Worm (Caenorhabditis elegans) whole organism, L3 larva: ENCODE results near the gene srv-31.

ENCODE experiments used
- R02D3.7 ChIP-seq: fragments of 150-350 bp; optimal IDR thresholded peaks from 2 replicates; lab custom pipeline; 2014; ENCODE audit warnings: missing biosample characterization, missing genetic modification characterization
- ZK546.5 ChIP-seq: sonication (generic microtip); optimal IDR thresholded peaks from 2 replicates; lab custom pipeline; 2017; ENCODE audit warnings: missing biosample characterization, missing genetic modification characterization
- aly-2 ChIP-seq: fragments of 150-350 bp; optimal IDR thresholded peaks from 2 replicates; lab custom pipeline; 2014; ENCODE audit warnings: missing biosample characterization, missing genetic modification characterization
- ama-1 ChIP-seq: fragments of 150-350 bp; optimal IDR thresholded peaks from 2 replicates; lab custom pipeline; 2018
- ceh-28 ChIP-seq: fragments of 150-350 bp; optimal IDR thresholded peaks from 2 replicates; lab custom pipeline; 2014; ENCODE audit warnings: missing biosample characterization, missing genetic modification reagents, missing genetic modification characterization
- daf-12 ChIP-seq: fragments of 150-350 bp; optimal IDR thresholded peaks from 2 replicates; lab custom pipeline; 2014; ENCODE audit warnings: missing biosample characterization, missing genetic modification reagents, missing genetic modification characterization
- egl-27 ChIP-seq: sonication (generic microtip); optimal IDR thresholded peaks from 4 replicates; lab custom pipeline; 2017; ENCODE audit warnings: missing biosample characterization, missing genetic modification reagents, missing genetic modification characterization
- egl-5 ChIP-seq: fragments of 150-350 bp; optimal IDR thresholded peaks from 2 replicates; lab custom pipeline; 2017; ENCODE audit warnings: missing biosample characterization, missing genetic modification reagents, missing genetic modification characterization, inconsistent platforms
- elt-2 ChIP-seq: sonication (generic microtip); optimal IDR thresholded peaks from 2 replicates; lab custom pipeline; 2016; ENCODE audit warnings: missing genetic modification reagents, mild to moderate bottlenecking, missing genetic modification characterization, missing compliant biosample characterization
- elt-3 ChIP-seq, 3 experiments: fragments of 150-350 bp in 1 of 3; sonication (generic microtip) in 2 of 3; optimal IDR thresholded peaks; 2 replicates in 2 of 3; 4 replicates in 1 of 3; lab custom pipeline; 2014 to 2017; ENCODE audit warnings: missing biosample characterization in 3 of 3, missing genetic modification characterization in 3 of 3
- fkh-10 ChIP-seq: sonication (generic microtip); optimal IDR thresholded peaks from 2 replicates; lab custom pipeline; 2017; ENCODE audit warnings: missing biosample characterization, missing genetic modification reagents, missing genetic modification characterization
- hmg-11 ChIP-seq: sonication (generic microtip); optimal IDR thresholded peaks from 2 replicates; lab custom pipeline; 2016; ENCODE audit warnings: missing genetic modification characterization, missing compliant biosample characterization
- lin-15B ChIP-seq: fragments of 150-350 bp; optimal IDR thresholded peaks from 2 replicates; lab custom pipeline; 2014; ENCODE audit warnings: missing biosample characterization, missing genetic modification characterization
- nhr-11 ChIP-seq: fragments of 150-350 bp; optimal IDR thresholded peaks from 2 replicates; lab custom pipeline; 2014; ENCODE audit warnings: missing biosample characterization, missing genetic modification characterization
- nhr-25 ChIP-seq: sonication (generic microtip); optimal IDR thresholded peaks from 2 replicates; lab custom pipeline; 2017; ENCODE audit warnings: missing biosample characterization, missing genetic modification characterization
- nhr-76 ChIP-seq: fragments of 150-350 bp; sonication (generic microtip); optimal IDR thresholded peaks from 5 replicates; lab custom pipeline; 2014; ENCODE audit warnings: missing biosample characterization, missing genetic modification characterization
- pha-4 ChIP-seq: fragments of 150-350 bp; optimal IDR thresholded peaks from 2 replicates; lab custom pipeline; 2014; ENCODE audit warnings: missing biosample characterization, missing genetic modification reagents, missing genetic modification characterization
- pqm-1 ChIP-seq: fragments of 150-350 bp; optimal IDR thresholded peaks from 2 replicates; lab custom pipeline; 2017; ENCODE audit warnings: missing biosample characterization, missing genetic modification characterization, inconsistent platforms
- sea-2 ChIP-seq: fragments of 150-350 bp; sonication (generic microtip); optimal IDR thresholded peaks from 4 replicates; lab custom pipeline; 2014; ENCODE audit warnings: missing biosample characterization, missing genetic modification reagents, missing genetic modification characterization
- skn-1 ChIP-seq: fragments of 150-350 bp; optimal IDR thresholded peaks from 2 replicates; lab custom pipeline; 2014; ENCODE audit warnings: missing biosample characterization, missing genetic modification characterization
- snpc-4 ChIP-seq: fragments of 150-350 bp; optimal IDR thresholded peaks from 2 replicates; lab custom pipeline; 2014; ENCODE audit warnings: missing biosample characterization, missing genetic modification characterization
- unc-62 ChIP-seq: fragments of 150-350 bp; sonication (generic microtip); optimal IDR thresholded peaks from 4 replicates; lab custom pipeline; 2014; ENCODE audit warnings: missing biosample characterization, missing genetic modification reagents, missing genetic modification characterization

Gene srv-31

DNA sequence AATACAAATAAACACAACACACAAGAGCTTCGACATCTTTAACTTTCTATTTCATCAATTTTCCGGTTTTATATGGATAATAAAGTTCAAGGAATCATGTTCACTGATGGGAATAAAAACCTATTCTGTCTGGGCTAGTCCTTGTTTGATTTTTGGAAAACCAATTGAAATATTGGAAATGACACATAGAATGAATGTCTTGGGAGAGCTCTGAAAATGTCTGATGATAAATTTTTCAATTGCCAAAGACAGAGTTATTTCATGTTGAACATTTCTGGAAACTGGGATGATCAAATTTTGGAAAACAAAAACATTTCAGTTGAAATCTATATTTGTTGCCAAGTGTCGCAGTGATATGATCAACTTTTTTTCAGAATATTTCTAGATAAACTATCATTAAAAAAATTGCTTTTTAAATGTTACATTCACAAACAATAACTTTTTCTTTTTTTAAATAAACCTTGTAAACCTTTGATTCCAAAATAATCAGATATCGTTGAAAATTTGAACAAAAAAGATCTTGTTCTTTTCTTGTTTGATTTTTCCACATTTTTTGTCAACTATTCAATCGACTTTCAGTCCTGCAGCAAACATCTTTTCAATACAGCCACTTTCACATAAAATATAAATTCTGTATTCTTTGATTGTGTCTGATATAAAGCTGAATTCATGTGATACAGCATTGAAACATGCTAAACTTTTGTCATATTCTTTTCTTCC lies 34.2 kb downstream of the srv-31 start, which contains the start of the genes F58F9.6 and F58F9.8:
F58F9.6 (minus strand) TSS at position 101 of the 720 bp plus-strand sequence.
F58F9.8 (plus strand) TSS at position 670 of the 720 bp plus-strand sequence.
- no peak for TF ChIP-seq fkh-10 (GFP tag; lab: Kevin White, UChicago)
- TF ChIP-seq nhr-76 (tag; lab: Kevin White, UChicago): no peak
- TF ChIP-seq aly-2 (tag; lab: Kevin White, UChicago): no peak
- no peak for TF ChIP-seq unc-62 (GFP tag; lab: Kevin White, UChicago)
- TF ChIP-seq ama-1: no peak
- TF ChIP-seq elt-2 (tag; lab: Kevin White, UChicago): no peak
- TF ChIP-seq snpc-4 (tag; lab: Kevin White, UChicago): no peak
- no peak for TF ChIP-seq elt-3 (tag; optimal IDR thresholded peaks at IDR 0.05; lab: Kevin White, UChicago)
- no peak for TF ChIP-seq egl-5 (tag; lab: Kevin White, UChicago)
- no peak for TF ChIP-seq skn-1 (tag; lab: Kevin White, UChicago)
- no peak for TF ChIP-seq egl-27 (tag; lab: Kevin White, UChicago)

DNA sequence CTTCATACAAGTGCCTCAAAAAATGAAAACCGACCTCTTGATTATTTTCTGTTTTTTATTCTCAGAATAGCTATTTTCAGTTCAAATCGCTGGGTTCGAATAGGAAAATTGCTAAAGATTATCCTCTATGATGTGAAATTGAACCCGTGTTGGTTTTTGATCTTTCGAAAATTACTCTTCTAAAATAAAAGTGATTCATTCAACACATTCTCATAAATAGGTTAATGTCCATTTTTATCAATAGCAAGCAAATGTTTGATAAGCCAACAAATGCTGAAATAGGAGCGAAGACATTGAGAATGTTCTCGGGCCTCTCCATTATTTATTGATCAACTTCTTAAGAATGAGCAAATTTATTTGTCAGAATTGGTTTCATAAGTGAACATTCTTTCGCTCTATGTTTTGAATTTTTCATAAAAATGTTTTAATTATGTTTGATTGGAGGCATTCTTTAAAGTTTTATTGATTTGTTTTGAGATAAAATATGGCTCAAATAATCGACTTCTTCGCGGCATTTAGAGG lies 39.0 kb downstream of the srv-31 start, which contains the start of gene F58F9.3:
F58F9.3 (plus strand) TSS at position 472 of the 522 bp plus-strand sequence.
- TF ChIP-seq elt-2 (tag; lab: Kevin White, UChicago) (peak; percentile 74), ZK546.5 (tag; lab: Kevin White, UChicago) (no peak), aly-2 (tag; lab: Kevin White, UChicago) (no peak), egl-27 (tag; lab: Kevin White, UChicago) (no peak), ceh-28 (tag; lab: Kevin White, UChicago) (no peak), hmg-11 (tag; lab: Kevin White, UChicago) (no peak), pha-4 (tag; lab: Kevin White, UChicago) (peak; percentile 31), pqm-1 (tag; lab: Kevin White, UChicago) (peak; percentile 81)

DNA sequence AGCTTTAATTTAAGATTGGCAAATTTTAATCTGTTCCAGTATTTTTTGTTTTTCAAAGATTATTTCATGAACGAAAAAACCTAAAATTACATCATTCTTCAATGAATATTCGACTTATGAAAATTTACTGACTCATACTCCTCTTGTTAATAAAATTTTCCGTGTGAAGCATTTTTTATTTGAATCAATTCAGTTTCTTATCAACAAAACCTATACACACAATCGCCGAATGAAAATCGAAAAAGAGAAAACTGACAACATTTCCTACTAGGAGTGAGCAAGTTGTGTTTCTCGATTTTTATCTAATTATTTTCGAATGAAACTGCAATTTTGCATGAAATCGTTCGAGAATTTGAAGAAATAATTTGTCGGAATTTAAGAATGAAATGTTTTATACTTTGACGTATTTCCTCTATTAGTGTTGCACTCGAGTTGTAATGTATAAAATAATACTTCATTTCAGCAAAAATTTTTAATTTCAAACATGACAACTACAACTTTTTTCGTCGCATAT lies 41.2 kb downstream of the srv-31 start, which contains the start of gene F58F9.4:
F58F9.4 (plus strand) TSS at position 464 of the 514 bp plus-strand sequence.
- TF ChIP-seq R02D3.7 (tag; lab: Kevin White, UChicago) (no peak), elt-2 (tag; lab: Kevin White, UChicago) (peak; percentile 43)
- TF ChIP-seq, all 47 proteins: peak for 1

- TF ChIP-seq elt-2 (tag; lab: Kevin White, UChicago): peak; percentile 41
- TF ChIP-seq nhr-11 (tag; lab: Kevin White, UChicago): no peak
These were observed 43.8 kb downstream of the srv-31 start, which contains the start of gene C49A9.1 for ce11 chrIV:6227974-6228373. Gene C49A9.1 (plus strand): TSS chrIV:6228190.

ce11 chrIV:6225143-6225542 lies 46.7 kb downstream of the srv-31 start, which contains the start of gene C49A9.2:
Gene C49A9.2 (plus strand): TSS chrIV:6225443.
- no peak for TF ChIP-seq sea-2 (GFP tag; lab: Kevin White, UChicago)
- TF ChIP-seq elt-2 (tag; lab: Kevin White, UChicago): peak; percentile 16
- no peak for TF ChIP-seq lin-15B (tag; lab: Kevin White, UChicago)

ce11 chrIV:6221878-6222277 lies 49.9 kb downstream of the srv-31 start, which contains the start of gene C49A9.3:
Gene C49A9.3 (plus strand): TSS chrIV:6222089.
- TF ChIP-seq pha-4 (tag; lab: Kevin White, UChicago) (peak; percentile 6), nhr-25 (tag; lab: Kevin White, UChicago) (no peak), pqm-1 (tag; lab: Kevin White, UChicago) (peak; percentile 44), elt-2 (tag; lab: Kevin White, UChicago) (peak; percentile 75), daf-12 (tag; lab: Kevin White, UChicago) (no peak)

ce11 chrIV:6220142-6220541 lies 51.7 kb downstream of the srv-31 start:
- TF ChIP-seq elt-2 (tag; lab: Kevin White, UChicago): peak; percentile 29
